Worm (Caenorhabditis elegans) whole organism, L2 larva: ENCODE results near the gene C16C10.9.

Experiments used
- ama-1 ChIP-seq: fragments of 150-350 bp; optimal IDR thresholded peaks from 2 replicates; lab custom pipeline; 2018; ENCODE audit warnings: inconsistent platforms
- ceh-82 ChIP-seq: fragments of 150-350 bp; optimal IDR thresholded peaks from 2 replicates; lab custom pipeline; 2014; ENCODE audit warnings: missing biosample characterization, missing genetic modification characterization
- elt-3 ChIP-seq: sonication (generic microtip); optimal IDR thresholded peaks from 2 replicates; lab custom pipeline; 2017; ENCODE audit warnings: missing biosample characterization, missing genetic modification characterization
- lin-13 ChIP-seq: fragments of 150-350 bp; optimal IDR thresholded peaks from 2 replicates; lab custom pipeline; 2014; ENCODE audit warnings: missing biosample characterization, missing genetic modification reagents, missing genetic modification characterization
- lin-39 ChIP-seq: fragments of 150-350 bp; optimal IDR thresholded peaks from 2 replicates; lab custom pipeline; 2014; ENCODE audit warnings: missing biosample characterization, missing genetic modification reagents, missing genetic modification characterization
- nhr-237 ChIP-seq: fragments of 150-350 bp; optimal IDR thresholded peaks from 2 replicates; lab custom pipeline; 2014; ENCODE audit warnings: missing biosample characterization, missing genetic modification characterization
- nhr-77 ChIP-seq: fragments of 150-350 bp; optimal IDR thresholded peaks from 2 replicates; lab custom pipeline; 2014; ENCODE audit warnings: missing biosample characterization, missing genetic modification characterization
- snpc-4 ChIP-seq: fragments of 150-350 bp; optimal IDR thresholded peaks from 2 replicates; lab custom pipeline; 2014; ENCODE audit warnings: missing biosample characterization, missing genetic modification characterization
- unc-62 ChIP-seq: fragments of 150-350 bp; optimal IDR thresholded peaks from 2 replicates; lab custom pipeline; 2014; ENCODE audit warnings: missing biosample characterization, missing genetic modification reagents, missing genetic modification characterization
- ztf-11 ChIP-seq: sonication (generic microtip); optimal IDR thresholded peaks from 2 replicates; lab custom pipeline; 2017; ENCODE audit warnings: missing biosample characterization, missing genetic modification characterization
- ztf-4 ChIP-seq: fragments of 150-350 bp; optimal IDR thresholded peaks from 2 replicates; lab custom pipeline; 2014; ENCODE audit warnings: missing biosample characterization, missing genetic modification characterization

DNA sequence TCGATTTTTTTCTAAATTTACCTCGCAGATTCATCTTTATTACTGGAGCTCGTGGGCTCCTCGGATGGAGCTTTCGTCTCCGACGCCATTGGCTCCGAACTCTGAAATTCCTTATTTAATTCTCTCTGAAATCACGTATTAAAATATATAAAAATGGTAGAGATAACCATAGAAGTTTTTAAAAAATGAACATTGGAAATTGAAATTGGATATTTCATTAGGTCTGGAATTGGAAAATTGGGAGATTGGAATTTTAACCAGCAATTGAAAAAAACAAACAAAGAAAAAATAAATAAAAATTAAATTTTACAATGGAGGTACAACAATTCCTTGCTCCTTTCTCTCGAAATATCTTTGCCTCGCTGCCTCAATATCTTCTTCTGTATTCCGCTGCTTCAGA lies 9.5 kb upstream of the C16C10.9 start, which contains the start of gene rnf-5:
- TF ChIP-seq ama-1 (lab: Kevin White, UChicago): no peak
- no peak for TF ChIP-seq nhr-237 (tag; lab: Kevin White, UChicago)
- TF ChIP-seq lin-13: no peak
- TF ChIP-seq ztf-4: no peak
- no peak for TF ChIP-seq elt-3 (tag; lab: Kevin White, UChicago)
- TF ChIP-seq lin-39: no peak
- no peak for TF ChIP-seq unc-62 (GFP tag; lab: Kevin White, UChicago)
- no peak for TF ChIP-seq ztf-11 (tag; lab: Kevin White, UChicago)
- TF ChIP-seq snpc-4: no peak
- no peak for TF ChIP-seq ceh-82 (tag; lab: Kevin White, UChicago)
- TF ChIP-seq nhr-77 (tag; lab: Kevin White, UChicago): no peak
